Fruit fly (Drosophila melanogaster): ENCODE measurements around the gene CG3119.

DNA sequence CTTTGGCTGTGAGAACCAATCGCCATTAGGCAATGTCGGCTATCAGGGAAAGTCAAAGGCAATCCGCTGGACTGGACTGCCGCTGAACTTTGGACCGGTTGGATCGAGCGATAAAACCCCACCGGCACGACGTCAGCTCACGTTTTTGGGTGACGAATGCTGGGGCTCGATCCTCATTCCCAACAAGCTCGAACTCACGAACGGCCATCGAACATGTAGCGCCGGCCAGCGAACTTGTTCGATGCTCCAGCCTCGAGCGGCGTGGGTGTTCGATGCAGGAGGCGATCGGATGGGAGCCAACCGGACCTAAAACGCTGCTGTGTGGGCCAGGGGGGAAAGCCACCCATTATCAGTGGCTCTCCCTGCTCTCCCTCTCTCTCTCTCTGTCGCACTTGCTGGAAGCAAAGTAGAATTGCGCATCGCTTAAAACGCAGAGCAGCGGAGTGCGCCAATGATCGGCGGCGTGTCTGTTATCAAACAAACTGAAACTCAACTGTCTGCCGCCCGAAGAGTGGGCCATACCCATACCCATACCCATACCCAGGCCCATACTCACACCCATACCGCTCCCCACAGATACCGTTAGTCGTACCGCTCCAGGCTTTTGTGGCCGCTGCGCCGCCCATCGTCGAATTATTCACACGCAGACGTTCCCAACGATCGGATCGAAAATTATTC lies 32.9 kb downstream of the CG3119 start, which contains the start of gene daw:
- no peak for TF ChIP-seq insv (optimal IDR thresholded peaks at IDR 0.05)
- TF ChIP-seq Myc (optimal IDR thresholded peaks at IDR 0.05) = no peak
- no peak for TF ChIP-seq psq (optimal IDR thresholded peaks at IDR 0.05)
- no peak for TF ChIP-seq h (optimal IDR thresholded peaks at IDR 0.05)

Measured in Kc167 (cell line).